Worm (Caenorhabditis elegans) whole organism, L3 larva: ENCODE data around the gene flp-2.

Experiments used
- R02D3.7 ChIP-seq: fragments of 150-350 bp; optimal IDR thresholded peaks from 2 replicates; lab custom pipeline; 2014; ENCODE audit warnings: missing biosample characterization, missing genetic modification characterization
- aly-2 ChIP-seq: fragments of 150-350 bp; optimal IDR thresholded peaks from 2 replicates; lab custom pipeline; 2014; ENCODE audit warnings: missing biosample characterization, missing genetic modification characterization
- ama-1 ChIP-seq: fragments of 150-350 bp; optimal IDR thresholded peaks from 2 replicates; lab custom pipeline; 2018
- ceh-16 ChIP-seq: sonication (generic microtip); optimal IDR thresholded peaks from 2 replicates; lab custom pipeline; 2017; ENCODE audit warnings: missing biosample characterization, missing genetic modification characterization
- ceh-82 ChIP-seq: fragments of 150-350 bp; optimal IDR thresholded peaks from 2 replicates; lab custom pipeline; 2014; ENCODE audit warnings: missing biosample characterization, missing genetic modification characterization
- ceh-9 ChIP-seq: sonication (generic microtip); optimal IDR thresholded peaks from 2 replicates; lab custom pipeline; 2018; ENCODE audit warnings: missing biosample characterization, missing genetic modification characterization
- daf-12 ChIP-seq: fragments of 150-350 bp; optimal IDR thresholded peaks from 2 replicates; lab custom pipeline; 2014; ENCODE audit warnings: missing biosample characterization, missing genetic modification reagents, missing genetic modification characterization
- egl-27 ChIP-seq: sonication (generic microtip); optimal IDR thresholded peaks from 4 replicates; lab custom pipeline; 2017; ENCODE audit warnings: missing biosample characterization, missing genetic modification reagents, missing genetic modification characterization
- egl-5 ChIP-seq: fragments of 150-350 bp; optimal IDR thresholded peaks from 2 replicates; lab custom pipeline; 2017; ENCODE audit warnings: missing biosample characterization, missing genetic modification reagents, missing genetic modification characterization, inconsistent platforms
- elt-1 ChIP-seq: fragments of 150-350 bp; optimal IDR thresholded peaks from 2 replicates; lab custom pipeline; 2014; ENCODE audit warnings: missing biosample characterization, missing genetic modification characterization
- elt-2 ChIP-seq: sonication (generic microtip); optimal IDR thresholded peaks from 2 replicates; lab custom pipeline; 2016; ENCODE audit warnings: missing genetic modification reagents, mild to moderate bottlenecking, missing genetic modification characterization, missing compliant biosample characterization
- elt-3 ChIP-seq, 3 experiments: fragments of 150-350 bp in 1 of 3; sonication (generic microtip) in 2 of 3; optimal IDR thresholded peaks; 2 replicates in 2 of 3; 4 replicates in 1 of 3; lab custom pipeline; 2014 to 2017; ENCODE audit warnings: missing biosample characterization in 3 of 3, missing genetic modification characterization in 3 of 3
- eor-1 ChIP-seq, 2 experiments: fragments of 150-350 bp; optimal IDR thresholded peaks; 2 replicates each; lab custom pipeline; 2014 to 2018; ENCODE audit warnings: missing biosample characterization in 2 of 2, missing genetic modification characterization in 2 of 2
- fkh-10 ChIP-seq: sonication (generic microtip); optimal IDR thresholded peaks from 2 replicates; lab custom pipeline; 2017; ENCODE audit warnings: missing biosample characterization, missing genetic modification reagents, missing genetic modification characterization
- fkh-2 ChIP-seq: fragments of 150-350 bp; optimal IDR thresholded peaks from 2 replicates; lab custom pipeline; 2014; ENCODE audit warnings: missing biosample characterization, missing genetic modification reagents, missing genetic modification characterization
- fos-1 ChIP-seq: fragments of 150-350 bp; optimal IDR thresholded peaks from 2 replicates; lab custom pipeline; 2014; ENCODE audit warnings: missing biosample characterization, missing genetic modification characterization
- hmg-11 ChIP-seq: sonication (generic microtip); optimal IDR thresholded peaks from 2 replicates; lab custom pipeline; 2016; ENCODE audit warnings: missing genetic modification characterization, missing compliant biosample characterization
- jun-1 ChIP-seq: fragments of 150-350 bp; optimal IDR thresholded peaks from 2 replicates; lab custom pipeline; 2014; ENCODE audit warnings: missing biosample characterization, missing genetic modification reagents, missing genetic modification characterization
- lin-15B ChIP-seq: fragments of 150-350 bp; optimal IDR thresholded peaks from 2 replicates; lab custom pipeline; 2014; ENCODE audit warnings: missing biosample characterization, missing genetic modification characterization
- lin-39 ChIP-seq: fragments of 150-350 bp; optimal IDR thresholded peaks from 2 replicates; lab custom pipeline; 2018; ENCODE audit warnings: missing biosample characterization, missing genetic modification reagents, missing genetic modification characterization
- lsy-12 ChIP-seq: sonication (generic microtip); optimal IDR thresholded peaks from 2 replicates; lab custom pipeline; 2016; ENCODE audit warnings: mild to moderate bottlenecking, missing genetic modification characterization, missing compliant biosample characterization
- mdl-1 ChIP-seq: fragments of 150-350 bp; optimal IDR thresholded peaks from 2 replicates; lab custom pipeline; 2014; ENCODE audit warnings: missing biosample characterization, missing genetic modification characterization
- nfya-1 ChIP-seq: sonication (generic microtip); optimal IDR thresholded peaks from 2 replicates; lab custom pipeline; 2017; ENCODE audit warnings: missing genetic modification characterization, mild to moderate bottlenecking, missing compliant biosample characterization, antibody characterized with exemption, moderate library complexity; ENCODE audit not compliant: insufficient read depth
- nhr-12 ChIP-seq: fragments of 150-350 bp; optimal IDR thresholded peaks from 2 replicates; lab custom pipeline; 2014; ENCODE audit warnings: missing biosample characterization, missing genetic modification characterization
- nhr-23 ChIP-seq: fragments of 150-350 bp; optimal IDR thresholded peaks from 2 replicates; lab custom pipeline; 2014; ENCODE audit warnings: missing biosample characterization, missing genetic modification reagents, missing genetic modification characterization
- nhr-237 ChIP-seq: fragments of 150-350 bp; optimal IDR thresholded peaks from 2 replicates; lab custom pipeline; 2014; ENCODE audit warnings: missing biosample characterization, missing genetic modification characterization
- nhr-25 ChIP-seq: sonication (generic microtip); optimal IDR thresholded peaks from 2 replicates; lab custom pipeline; 2017; ENCODE audit warnings: missing biosample characterization, missing genetic modification characterization
- nhr-28 ChIP-seq: fragments of 150-350 bp; optimal IDR thresholded peaks from 2 replicates; lab custom pipeline; 2014; ENCODE audit warnings: missing biosample characterization, missing genetic modification characterization
- nhr-43 ChIP-seq: sonication (generic microtip); optimal IDR thresholded peaks from 2 replicates; lab custom pipeline; 2016; ENCODE audit warnings: mild to moderate bottlenecking, missing genetic modification characterization, missing compliant biosample characterization; ENCODE audit not compliant: poor library complexity, severe bottlenecking
- nhr-67 ChIP-seq: fragments of 150-350 bp; optimal IDR thresholded peaks from 2 replicates; lab custom pipeline; 2014; ENCODE audit warnings: missing biosample characterization, missing genetic modification characterization
- nhr-76 ChIP-seq: fragments of 150-350 bp; sonication (generic microtip); optimal IDR thresholded peaks from 5 replicates; lab custom pipeline; 2014; ENCODE audit warnings: missing biosample characterization, missing genetic modification characterization
- nhr-77 ChIP-seq: fragments of 150-350 bp; optimal IDR thresholded peaks from 2 replicates; lab custom pipeline; 2014; ENCODE audit warnings: missing biosample characterization, missing genetic modification characterization
- pha-4 ChIP-seq: fragments of 150-350 bp; optimal IDR thresholded peaks from 2 replicates; lab custom pipeline; 2014; ENCODE audit warnings: missing biosample characterization, missing genetic modification reagents, missing genetic modification characterization
- pqm-1 ChIP-seq: fragments of 150-350 bp; optimal IDR thresholded peaks from 2 replicates; lab custom pipeline; 2017; ENCODE audit warnings: missing biosample characterization, missing genetic modification characterization, inconsistent platforms
- sea-2 ChIP-seq: fragments of 150-350 bp; sonication (generic microtip); optimal IDR thresholded peaks from 4 replicates; lab custom pipeline; 2014; ENCODE audit warnings: missing biosample characterization, missing genetic modification reagents, missing genetic modification characterization
- skn-1 ChIP-seq: fragments of 150-350 bp; optimal IDR thresholded peaks from 2 replicates; lab custom pipeline; 2014; ENCODE audit warnings: missing biosample characterization, missing genetic modification characterization
- tbx-2 ChIP-seq: sonication (generic microtip); optimal IDR thresholded peaks from 2 replicates; lab custom pipeline; 2016; ENCODE audit warnings: mild to moderate bottlenecking, missing genetic modification characterization, missing compliant biosample characterization
- unc-62 ChIP-seq: fragments of 150-350 bp; sonication (generic microtip); optimal IDR thresholded peaks from 4 replicates; lab custom pipeline; 2014; ENCODE audit warnings: missing biosample characterization, missing genetic modification reagents, missing genetic modification characterization
- zag-1 ChIP-seq: fragments of 150-350 bp; optimal IDR thresholded peaks from 2 replicates; lab custom pipeline; 2014; ENCODE audit warnings: missing biosample characterization, missing genetic modification characterization
- ztf-11 ChIP-seq: fragments of 150-350 bp; optimal IDR thresholded peaks from 2 replicates; lab custom pipeline; 2014; ENCODE audit warnings: missing biosample characterization, missing genetic modification characterization
- ztf-4 ChIP-seq: fragments of 150-350 bp; optimal IDR thresholded peaks from 2 replicates; lab custom pipeline; 2014; ENCODE audit warnings: missing biosample characterization, missing genetic modification characterization

The flp-2 gene

ce11 chrX:10058332-10058731, 36.7 kb downstream of the flp-2 start, which contains the start of gene ZC373.2:
ZC373.2 (minus strand) TSS chrX:10058432.
- no peak for TF ChIP-seq hmg-11
- TF ChIP-seq ztf-11 (tag; lab: Kevin White, UChicago) = no peak
- TF ChIP-seq ztf-4 (tag; lab: Kevin White, UChicago) = no peak
- no peak for TF ChIP-seq aly-2
- no peak for TF ChIP-seq R02D3.7 (tag; lab: Kevin White, UChicago)
- no peak for TF ChIP-seq lin-39
- TF ChIP-seq eor-1 (tag; optimal IDR thresholded peaks at IDR 0.05; lab: Kevin White, UChicago) = no peak
- no peak for TF ChIP-seq nhr-76 (tag; lab: Kevin White, UChicago)
- no peak for TF ChIP-seq ama-1
- no peak for TF ChIP-seq egl-27 (tag; lab: Kevin White, UChicago)
- TF ChIP-seq nhr-28 (tag; lab: Kevin White, UChicago) = no peak
- no peak for TF ChIP-seq tbx-2 (tag; lab: Kevin White, UChicago)
- no peak for TF ChIP-seq ceh-9
- no peak for TF ChIP-seq nhr-23 (tag; lab: Kevin White, UChicago)
- no peak for TF ChIP-seq fkh-10 (GFP tag; lab: Kevin White, UChicago)
- TF ChIP-seq mdl-1 = no peak
- no peak for TF ChIP-seq nhr-237 (tag; lab: Kevin White, UChicago)
- TF ChIP-seq ceh-16 (tag; lab: Kevin White, UChicago) = no peak
- TF ChIP-seq lsy-12 = no peak
- TF ChIP-seq nhr-43 (tag; lab: Kevin White, UChicago) = no peak

ce11 chrX:10054410-10054800, 40.6 kb downstream of the flp-2 start:
- TF ChIP-seq nhr-28 (tag; lab: Kevin White, UChicago) = no peak
- TF ChIP-seq nhr-12 (tag; lab: Kevin White, UChicago) = no peak
- TF ChIP-seq nhr-76 (tag; lab: Kevin White, UChicago) = no peak
- TF ChIP-seq ztf-11 (tag; lab: Kevin White, UChicago) = no peak
- TF ChIP-seq elt-2 (tag; lab: Kevin White, UChicago) = peak; percentile 71
- peak; percentile 25 for TF ChIP-seq pqm-1
- peak in 1 of 3 experiments; percentile 25 for TF ChIP-seq elt-3 (tag; optimal IDR thresholded peaks at IDR 0.05; lab: Kevin White, UChicago)
- TF ChIP-seq nhr-67 (tag; lab: Kevin White, UChicago) = no peak

ce11 chrX:10053742-10054409, 41.2 kb downstream of the flp-2 start, which contains the start of gene cbs-1:
cbs-1 (plus strand) TSS chrX:10054275.
- TF ChIP-seq nhr-237 (tag; lab: Kevin White, UChicago) = no peak
- TF ChIP-seq nhr-25 (tag; lab: Kevin White, UChicago) = peak; percentile 38
- TF ChIP-seq nhr-43 (tag; lab: Kevin White, UChicago) = no peak
- TF ChIP-seq elt-1 (tag; lab: Kevin White, UChicago) = peak; percentile 27
- peak; percentile 53 for TF ChIP-seq pqm-1
- TF ChIP-seq pha-4 (tag; lab: Kevin White, UChicago) = peak; percentile 19
- TF ChIP-seq elt-2 (tag; lab: Kevin White, UChicago) = peak; percentile 88
- no peak for TF ChIP-seq egl-5 (tag; lab: Kevin White, UChicago)

- TF ChIP-seq pqm-1 (peak; percentile 90), ceh-82 (tag; lab: Kevin White, UChicago) (no peak), zag-1 (tag; lab: Kevin White, UChicago) (no peak), egl-27 (tag; lab: Kevin White, UChicago) (no peak), fos-1 (tag; lab: Kevin White, UChicago) (no peak), nhr-77 (tag; lab: Kevin White, UChicago) (no peak), aly-2 (no peak), jun-1 (tag; lab: Kevin White, UChicago) (peak; percentile 77), lsy-12 (peak; percentile 15), ama-1 (no peak), nhr-12 (tag; lab: Kevin White, UChicago) (no peak), daf-12 (tag; lab: Kevin White, UChicago) (no peak), nfya-1 (peak; percentile 4), egl-5 (tag; lab: Kevin White, UChicago) (no peak), elt-3 (tag; optimal IDR thresholded peaks at IDR 0.05; lab: Kevin White, UChicago) (peak in 1 of 3 experiments; percentile 81), ztf-11 (tag; lab: Kevin White, UChicago) (no peak), ztf-4 (tag; lab: Kevin White, UChicago) (no peak), ceh-16 (tag; lab: Kevin White, UChicago) (no peak), skn-1 (tag; lab: Kevin White, UChicago) (peak; percentile 25), sea-2 (GFP tag; lab: Kevin White, UChicago) (no peak), nhr-237 (tag; lab: Kevin White, UChicago) (no peak), nhr-23 (tag; lab: Kevin White, UChicago) (peak; percentile 56), eor-1 (tag; optimal IDR thresholded peaks at IDR 0.05; lab: Kevin White, UChicago) (no peak), unc-62 (GFP tag; lab: Kevin White, UChicago) (no peak), mdl-1 (peak; percentile 38), lin-15B (tag; lab: Kevin White, UChicago) (no peak), hmg-11 (no peak), pha-4 (tag; lab: Kevin White, UChicago) (peak; percentile 64), fkh-2 (tag; lab: Kevin White, UChicago) (no peak), elt-2 (tag; lab: Kevin White, UChicago) (peak; percentile 93), elt-1 (tag; lab: Kevin White, UChicago) (no peak), fkh-10 (GFP tag; lab: Kevin White, UChicago) (no peak), nhr-43 (tag; lab: Kevin White, UChicago) (peak; percentile 61), nhr-25 (tag; lab: Kevin White, UChicago) (peak; percentile 36), tbx-2 (tag; lab: Kevin White, UChicago) (no peak)
Observed at ce11 chrX:10051625-10052024, 43.4 kb downstream of the flp-2 start.
